Worm (Caenorhabditis elegans) whole organism, L4 larva: ENCODE results near the gene scl-27.

ENCODE experiments used
- T20F7.1 ChIP-seq: fragments of 200-800 bp; sonication (Bioruptor generic); optimal IDR thresholded peaks from 2 replicates; lab custom pipeline; 2018; ENCODE audit warnings: mild to moderate bottlenecking, missing genetic modification characterization, missing compliant biosample characterization
- Y75B8A.6 ChIP-seq: fragments of 200-800 bp; sonication (Bioruptor generic); IDR thresholded peaks from 2 replicates; pipeline ENCODE4 v1.3.6; 2022; ENCODE audit warnings: missing genetic modification reagents, missing genetic modification characterization, missing compliant biosample characterization
- aha-1 ChIP-seq: fragments of 150-350 bp; peaks from one replicate; lab custom pipeline; 2014; ENCODE audit warnings: missing biosample characterization, missing genetic modification characterization
- aly-2 ChIP-seq: sonication (generic microtip); optimal IDR thresholded peaks from 2 replicates; lab custom pipeline; 2018; ENCODE audit warnings: missing biosample characterization, missing genetic modification characterization
- arid-1 ChIP-seq: fragments of 200-800 bp; sonication (Bioruptor generic); conservative IDR thresholded peaks from 2 replicates; pipeline ENCODE4 v1.3.6; 2022; ENCODE audit warnings: missing genetic modification reagents, missing genetic modification characterization, missing compliant biosample characterization
- attf-4 ChIP-seq: sonication (generic microtip); optimal IDR thresholded peaks from 3 replicates; lab custom pipeline; 2017; ENCODE audit warnings: missing biosample characterization, missing genetic modification characterization
- ceh-20 ChIP-seq: fragments of 200-800 bp; sonication (Bioruptor generic); IDR thresholded peaks from 2 replicates; pipeline ENCODE4 v1.3.6; 2022; ENCODE audit warnings: missing genetic modification reagents, missing genetic modification characterization, missing compliant biosample characterization
- ceh-28 ChIP-seq: fragments of 150-350 bp; optimal IDR thresholded peaks from 2 replicates; lab custom pipeline; 2014; ENCODE audit warnings: missing biosample characterization, missing genetic modification reagents, missing genetic modification characterization
- ces-1 ChIP-seq: fragments of 150-350 bp; sonication (generic microtip); optimal IDR thresholded peaks from 4 replicates; lab custom pipeline; 2014; ENCODE audit warnings: missing biosample characterization, missing genetic modification reagents, missing genetic modification characterization
- ctbp-1 ChIP-seq: fragments of 200-800 bp; sonication (Bioruptor generic); IDR thresholded peaks from 2 replicates; pipeline ENCODE4 v1.3.6; 2022; ENCODE audit warnings: missing genetic modification reagents, missing genetic modification characterization, missing compliant biosample characterization
- daf-16 ChIP-seq, 3 experiments: sonication (generic microtip); optimal IDR thresholded peaks; 2 replicates each; lab custom pipeline; 2016 to 2017; ENCODE audit warnings: missing genetic modification characterization in 3 of 3, missing genetic modification reagents in 3 of 3, mild to moderate bottlenecking in 2 of 3, missing compliant biosample characterization in 2 of 3, missing biosample characterization in 1 of 3, moderate library complexity in 1 of 3
- dmd-6 ChIP-seq: fragments of 200-800 bp; sonication (Bioruptor generic); IDR thresholded peaks from 2 replicates; pipeline ENCODE4 v1.3.6; 2022; ENCODE audit warnings: missing genetic modification reagents, missing genetic modification characterization, missing compliant biosample characterization
- dmd-9 ChIP-seq: fragments of 200-800 bp; sonication (Bioruptor generic); IDR thresholded peaks from 2 replicates; pipeline ENCODE4 v1.3.6; 2022; ENCODE audit warnings: missing genetic modification reagents, missing genetic modification characterization, missing compliant biosample characterization
- egl-27 ChIP-seq: sonication (generic microtip); optimal IDR thresholded peaks from 3 replicates; lab custom pipeline; 2017; ENCODE audit warnings: missing biosample characterization, missing genetic modification reagents, missing genetic modification characterization
- fkh-10 ChIP-seq: fragments of 150-350 bp; optimal IDR thresholded peaks from 2 replicates; lab custom pipeline; 2014; ENCODE audit warnings: missing biosample characterization, missing genetic modification reagents, missing genetic modification characterization
- gei-8 ChIP-seq: fragments of 200-800 bp; sonication (Bioruptor generic); optimal IDR thresholded peaks from 2 replicates; lab custom pipeline; 2018; ENCODE audit warnings: mild to moderate bottlenecking, missing genetic modification characterization, missing compliant biosample characterization
- hlh-30 ChIP-seq: sonication (generic microtip); optimal IDR thresholded peaks from 2 replicates; lab custom pipeline; 2017; ENCODE audit warnings: antibody characterized with exemption, mild to moderate bottlenecking, missing genetic modification characterization, missing compliant biosample characterization; ENCODE audit not compliant: insufficient read depth
- lin-1 ChIP-seq: fragments of 200-800 bp; sonication (Bioruptor generic); IDR thresholded peaks from 2 replicates; pipeline ENCODE4 v1.3.6; 2022; ENCODE audit warnings: missing genetic modification reagents, missing genetic modification characterization, missing compliant biosample characterization
- lin-13 ChIP-seq: fragments of 150-350 bp; optimal IDR thresholded peaks from 2 replicates; lab custom pipeline; 2014; ENCODE audit warnings: missing biosample characterization, missing genetic modification reagents, missing genetic modification characterization
- lin-15B ChIP-seq: fragments of 150-350 bp; sonication (generic microtip); optimal IDR thresholded peaks from 3 replicates; lab custom pipeline; 2014; ENCODE audit warnings: missing biosample characterization, missing genetic modification characterization
- madf-9 ChIP-seq: fragments of 200-800 bp; sonication (Bioruptor generic); conservative IDR thresholded peaks from 2 replicates; pipeline ENCODE4 v1.3.6; 2022; ENCODE audit warnings: missing genetic modification reagents, missing genetic modification characterization, missing compliant biosample characterization
- mdt-29 ChIP-seq: fragments of 200-800 bp; sonication (Bioruptor generic); IDR thresholded peaks from 2 replicates; pipeline ENCODE4 v1.3.6; 2022; ENCODE audit warnings: missing genetic modification reagents, missing genetic modification characterization, missing compliant biosample characterization
- mes-2 ChIP-seq: sonication (generic microtip); optimal IDR thresholded peaks from 2 replicates; lab custom pipeline; 2016; ENCODE audit warnings: missing genotype, mild to moderate bottlenecking, missing genetic modification characterization, missing compliant biosample characterization; ENCODE audit not compliant: poor library complexity, severe bottlenecking
- mxl-2 ChIP-seq: fragments of 200-800 bp; sonication (Bioruptor generic); conservative IDR thresholded peaks from 2 replicates; pipeline ENCODE4 v1.3.6; 2022; ENCODE audit warnings: missing genetic modification reagents, missing genetic modification characterization, missing compliant biosample characterization
- nhr-10 ChIP-seq: fragments of 150-350 bp; optimal IDR thresholded peaks from 2 replicates; lab custom pipeline; 2014; ENCODE audit warnings: missing biosample characterization, missing genetic modification characterization
- nhr-102 ChIP-seq: sonication (generic microtip); optimal IDR thresholded peaks from 2 replicates; lab custom pipeline; 2016; ENCODE audit warnings: mild to moderate bottlenecking, missing genetic modification characterization, moderate library complexity, missing compliant biosample characterization
- nhr-111 ChIP-seq: fragments of 200-800 bp; sonication (Bioruptor generic); optimal IDR thresholded peaks from 2 replicates; lab custom pipeline; 2018; ENCODE audit warnings: mild to moderate bottlenecking, missing genetic modification characterization, missing compliant biosample characterization
- nhr-28 ChIP-seq: fragments of 150-350 bp; optimal IDR thresholded peaks from 2 replicates; lab custom pipeline; 2014; ENCODE audit warnings: missing biosample characterization, missing genetic modification characterization
- nhr-41 ChIP-seq: fragments of 200-800 bp; sonication (Bioruptor generic); IDR thresholded peaks from 2 replicates; pipeline ENCODE4 v1.3.6; 2022; ENCODE audit warnings: missing genetic modification reagents, missing genetic modification characterization, missing compliant biosample characterization
- nhr-48 ChIP-seq: sonication (generic microtip); optimal IDR thresholded peaks from 2 replicates; lab custom pipeline; 2016; ENCODE audit warnings: mild to moderate bottlenecking, missing genetic modification characterization, missing compliant biosample characterization
- nhr-6 ChIP-seq: fragments of 150-350 bp; optimal IDR thresholded peaks from 2 replicates; lab custom pipeline; 2014; ENCODE audit warnings: missing biosample characterization, missing genetic modification characterization
- nhr-77 ChIP-seq: fragments of 150-350 bp; optimal IDR thresholded peaks from 2 replicates; lab custom pipeline; 2014; ENCODE audit warnings: missing biosample characterization, missing genetic modification characterization
- php-3 ChIP-seq: fragments of 200-800 bp; sonication (Bioruptor generic); IDR thresholded peaks from 2 replicates; pipeline ENCODE4 v1.3.6; 2022; ENCODE audit warnings: missing genetic modification reagents, missing genetic modification characterization, missing compliant biosample characterization
- pqm-1 ChIP-seq: sonication (generic microtip); optimal IDR thresholded peaks from 2 replicates; lab custom pipeline; 2017; ENCODE audit warnings: missing biosample characterization, missing genetic modification characterization
- rbr-2 ChIP-seq: sonication (generic microtip); optimal IDR thresholded peaks from 2 replicates; lab custom pipeline; 2016; ENCODE audit warnings: missing genotype, missing genetic modification characterization, missing compliant biosample characterization
- tag-97 ChIP-seq: fragments of 200-800 bp; sonication (Bioruptor generic); IDR thresholded peaks from 2 replicates; pipeline ENCODE4 v1.3.6; 2022; ENCODE audit warnings: missing genetic modification characterization, missing compliant biosample characterization
- tra-1 ChIP-seq: fragments of 200-800 bp; sonication (Bioruptor generic); IDR thresholded peaks from 2 replicates; pipeline ENCODE4 v1.3.6; 2022; ENCODE audit warnings: missing genetic modification reagents, missing genetic modification characterization, missing compliant biosample characterization
- unc-62 ChIP-seq, 3 experiments: fragments of 150-350 bp in 1 of 3; sonication (generic microtip); optimal IDR thresholded peaks in 2 of 3; peaks in 1 of 3; 1 replicate in 1 of 3; 2 replicates in 2 of 3; lab custom pipeline; 2014 to 2017; ENCODE audit warnings: missing biosample characterization in 3 of 3, missing genetic modification characterization in 3 of 3, missing genetic modification reagents in 3 of 3, missing genotype in 1 of 3
- vab-7 ChIP-seq: fragments of 200-800 bp; sonication (Bioruptor generic); IDR thresholded peaks from 2 replicates; pipeline ENCODE4 v1.3.6; 2022; ENCODE audit warnings: missing genetic modification reagents, missing genetic modification characterization, missing compliant biosample characterization
- zfp-2 ChIP-seq: sonication (generic microtip); optimal IDR thresholded peaks from 2 replicates; lab custom pipeline; 2016; ENCODE audit warnings: mild to moderate bottlenecking, missing genetic modification characterization, missing compliant biosample characterization
- zfp-3 ChIP-seq: fragments of 200-800 bp; sonication (Bioruptor generic); conservative IDR thresholded peaks from 2 replicates; pipeline ENCODE4 v1.3.6; 2022; ENCODE audit warnings: missing genetic modification reagents, missing genetic modification characterization, missing compliant biosample characterization
- zip-11 ChIP-seq: fragments of 200-800 bp; sonication (Bioruptor generic); IDR thresholded peaks from 2 replicates; pipeline ENCODE4 v1.3.6; 2022; ENCODE audit warnings: missing genetic modification characterization, missing compliant biosample characterization
- ztf-7 ChIP-seq: fragments of 150-350 bp; optimal IDR thresholded peaks from 2 replicates; lab custom pipeline; 2014; ENCODE audit warnings: missing biosample characterization, missing genetic modification characterization

scl-27 gene

DNA sequence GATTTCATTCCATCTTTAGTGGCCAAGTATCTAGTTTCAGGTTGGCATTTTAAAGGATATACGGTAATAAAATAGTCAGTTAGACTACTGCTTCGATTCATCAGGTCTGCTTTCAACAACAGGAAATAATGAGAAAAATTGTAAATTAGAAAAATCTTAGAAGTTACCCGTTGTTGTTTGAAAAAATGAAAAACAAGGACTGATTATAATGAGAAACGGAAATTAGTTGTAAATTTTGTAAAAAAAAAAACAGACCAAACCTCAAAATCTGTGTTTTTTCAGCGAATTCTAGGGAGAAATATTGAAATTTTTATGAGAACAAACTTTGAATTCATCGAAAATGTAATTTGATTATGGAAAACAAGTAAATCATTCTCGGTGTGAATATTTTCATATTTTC is 3.2 kb downstream of the scl-27 start, which contains the start of gene srh-62:
srh-62 (minus strand) TSS at position 101 of the 400 bp plus-strand sequence.
- TF ChIP-seq ctbp-1 (no peak), mxl-2 (GFP tag; lab: Robert Waterston, UW) (no peak), vab-7 (GFP tag; lab: Robert Waterston, UW) (no peak), tag-97 (no peak), nhr-48 (tag; lab: Kevin White, UChicago) (no peak), ceh-28 (tag; lab: Kevin White, UChicago) (no peak), T20F7.1 (GFP tag; lab: Kevin White, UChicago) (no peak), lin-15B (tag; lab: Kevin White, UChicago) (no peak), zfp-2 (no peak), aly-2 (no peak), zfp-3 (GFP tag; lab: Robert Waterston, UW) (no peak), ztf-7 (tag; lab: Kevin White, UChicago) (no peak), madf-9 (GFP tag; lab: Robert Waterston, UW) (no peak), nhr-6 (tag; lab: Kevin White, UChicago) (no peak), nhr-102 (tag; lab: Kevin White, UChicago) (no peak), rbr-2 (tag; lab: Kevin White, UChicago) (no peak)

DNA sequence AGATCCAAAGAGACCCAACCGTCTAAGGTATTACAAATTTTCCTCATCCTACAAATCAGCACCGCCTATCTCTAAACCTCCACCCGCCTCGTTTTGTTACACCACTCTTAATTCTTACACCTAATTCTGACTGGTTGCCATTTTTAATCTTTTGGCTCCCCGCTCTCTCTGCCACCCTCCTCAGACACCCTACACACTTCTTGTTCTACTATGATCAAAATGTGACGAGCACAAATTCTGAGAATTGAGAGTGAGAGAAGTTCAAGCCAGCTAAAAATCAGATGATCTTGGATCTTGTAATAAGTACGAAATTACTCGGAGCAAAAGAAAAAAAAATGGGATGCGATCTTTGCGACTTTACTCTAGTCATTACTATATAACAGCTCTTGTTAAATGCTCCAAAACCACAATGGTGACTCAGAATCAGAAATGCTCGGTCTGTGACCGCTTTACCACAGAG is 4.4 kb downstream of the scl-27 start, which contains the start of gene nhr-252:
nhr-252 (plus strand) TSS at position 410 of the 460 bp plus-strand sequence.
- TF ChIP-seq ces-1 (GFP tag; lab: Kevin White, UChicago) (no peak), lin-1 (no peak), nhr-111 (GFP tag; lab: Kevin White, UChicago) (no peak), Y75B8A.6 (GFP tag; lab: Robert Waterston, UW) (no peak), nhr-6 (tag; lab: Kevin White, UChicago) (no peak), tag-97 (no peak), mdt-29 (GFP tag; lab: Robert Waterston, UW) (no peak), nhr-10 (tag; lab: Kevin White, UChicago) (no peak), nhr-41 (GFP tag; lab: Robert Waterston, UW) (no peak), ceh-20 (GFP tag; lab: Robert Waterston, UW) (no peak), aly-2 (no peak), lin-15B (tag; lab: Kevin White, UChicago) (no peak), gei-8 (GFP tag; lab: Kevin White, UChicago) (no peak)

DNA sequence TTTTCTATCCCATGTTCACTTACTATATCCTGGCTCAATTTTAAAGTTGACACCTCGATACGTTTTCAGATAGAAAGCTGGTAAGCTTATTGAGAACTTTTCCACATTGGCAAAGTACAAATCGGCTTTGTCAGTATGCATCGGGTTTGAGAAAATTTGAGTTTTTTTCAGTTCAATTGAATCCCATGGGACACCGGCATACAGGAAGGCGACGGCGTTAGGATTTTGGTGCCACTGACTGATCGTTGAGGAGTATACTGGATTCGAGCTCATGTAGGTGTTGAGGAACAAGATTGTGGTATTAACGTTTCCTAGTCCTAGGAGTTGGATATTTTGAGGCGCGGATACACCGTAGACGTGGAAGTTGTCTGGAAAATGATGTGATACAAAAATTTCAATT is 13.0 kb downstream of the scl-27 start:
- TF ChIP-seq mes-2 (no peak), aha-1 (peak; percentile 95)
- TF ChIP-seq, all 104 proteins: peak for 1

DNA sequence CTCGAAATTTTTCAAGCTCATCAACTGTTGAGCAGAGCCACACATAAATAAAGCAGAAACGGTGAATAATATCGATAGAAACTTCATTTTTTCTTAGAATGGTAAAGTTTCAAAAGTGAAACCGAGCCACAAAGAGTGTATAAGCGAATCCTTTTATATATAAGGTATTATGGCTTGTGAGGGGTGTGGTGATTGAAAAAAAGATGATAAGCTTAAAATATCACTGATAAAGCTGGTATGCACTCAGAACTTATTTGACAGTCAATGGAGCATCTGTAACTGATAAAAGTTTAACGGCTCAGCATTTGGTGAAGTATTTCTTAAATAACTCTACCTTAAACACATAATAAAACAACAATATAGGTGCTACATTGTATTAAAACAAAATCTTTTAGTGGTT is 14.8 kb downstream of the scl-27 start, which contains the start of gene dod-19:
dod-19 (minus strand) TSS at position 130 of the 400 bp plus-strand sequence.
- peak; percentile 57 for TF ChIP-seq dmd-6 (GFP tag; lab: Robert Waterston, UW)
- no peak for TF ChIP-seq attf-4 (tag; lab: Kevin White, UChicago)
- no peak for TF ChIP-seq hlh-30 (tag; lab: Kevin White, UChicago)
- no peak for TF ChIP-seq lin-13 (GFP tag; lab: Kevin White, UChicago)
- TF ChIP-seq pqm-1 (tag; lab: Kevin White, UChicago): peak; percentile 79
- TF ChIP-seq dmd-9: no peak
- no peak for TF ChIP-seq zip-11 (GFP tag; lab: Robert Waterston, UW)
- TF ChIP-seq, all 104 proteins: peak for 2

DNA sequence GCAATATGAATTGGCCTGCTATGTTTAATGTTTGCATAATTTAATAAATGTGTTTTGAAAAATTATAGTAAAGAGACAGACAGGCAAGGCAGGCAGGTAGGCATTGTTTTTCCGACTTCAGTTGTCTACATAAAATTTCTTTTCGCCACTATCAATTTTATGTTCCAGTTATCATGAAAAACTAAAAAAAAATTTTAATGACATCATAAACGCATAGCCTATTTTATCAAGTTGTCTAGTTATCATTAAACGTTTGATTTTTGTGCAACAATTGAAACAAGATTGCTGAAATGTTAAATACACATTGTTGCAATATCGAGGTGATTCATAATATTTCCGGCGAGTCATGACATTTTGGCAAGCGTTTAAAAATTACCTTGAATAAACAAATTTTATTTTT is 15.3 kb downstream of the scl-27 start:
- TF ChIP-seq lin-13 (GFP tag; lab: Kevin White, UChicago) (no peak), arid-1 (no peak), fkh-10 (GFP tag; lab: Kevin White, UChicago) (no peak), pqm-1 (tag; lab: Kevin White, UChicago) (peak; percentile 80), nhr-77 (tag; lab: Kevin White, UChicago) (peak; percentile 54), mxl-2 (GFP tag; lab: Robert Waterston, UW) (no peak), daf-16 (GFP tag; optimal IDR thresholded peaks at IDR 0.05; lab: Kevin White, UChicago) (no peak), daf-16 (tag; optimal IDR thresholded peaks at IDR 0.05; lab: Kevin White, UChicago) (peak; percentile 47), tra-1 (GFP tag; lab: Robert Waterston, UW) (no peak), nhr-28 (peak; percentile 60), php-3 (GFP tag; lab: Robert Waterston, UW) (peak; percentile 61), egl-27 (tag; lab: Kevin White, UChicago) (no peak), unc-62 (GFP tag; optimal IDR thresholded peaks at IDR 0.05 in 1 of 2; lab: Kevin White, UChicago) (no peak), unc-62 (tag; optimal IDR thresholded peaks at IDR 0.05; lab: Kevin White, UChicago) (no peak), dmd-6 (GFP tag; lab: Robert Waterston, UW) (peak; percentile 55; the same call in 1 of the 2 replicates)
